Fruit fly (Drosophila melanogaster) whole organism, adult: ENCODE results near the gene CG44838.

Experiments used
- Clk ChIP-seq: fragments of 200-800 bp; sonication (Bioruptor generic); optimal IDR thresholded peaks from 2 replicates; lab custom pipeline; 2017; ENCODE audit warnings: missing biosample characterization, missing genetic modification characterization
- cic ChIP-seq: fragments of 200-800 bp; sonication (Bioruptor generic); optimal IDR thresholded peaks from 2 replicates; lab custom pipeline; 2017; ENCODE audit warnings: missing biosample characterization, mild to moderate bottlenecking, missing genetic modification characterization, moderate library complexity
- kay ChIP-seq: fragments of 200-800 bp; sonication (Bioruptor generic); peaks from one replicate; lab custom pipeline; 2016; ENCODE audit warnings: missing biosample characterization, missing genetic modification characterization, borderline replicate concordance
- toe ChIP-seq: fragments of 200-800 bp; sonication (Bioruptor generic); optimal IDR thresholded peaks from 2 replicates; lab custom pipeline; 2016; ENCODE audit warnings: missing biosample characterization, missing genetic modification characterization

DNA sequence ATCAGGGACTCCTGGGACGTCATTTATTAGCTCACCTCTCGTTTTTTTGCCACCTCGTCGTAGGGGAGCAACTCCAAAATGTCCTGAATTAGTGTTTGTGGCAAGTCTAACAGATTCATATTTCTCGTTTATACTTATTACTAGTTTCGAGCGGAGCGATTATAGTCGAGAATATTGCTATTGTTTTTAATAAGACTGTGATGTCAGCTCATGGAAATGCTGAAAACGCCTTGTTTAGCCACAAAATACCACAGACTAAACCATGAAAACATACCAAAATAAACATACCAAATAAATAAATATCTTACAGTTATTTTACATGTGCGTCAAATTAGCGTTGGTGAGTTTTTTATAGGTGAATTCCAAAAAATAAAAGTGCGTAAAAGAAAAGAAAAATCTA lies 26.7 kb downstream of the CG44838 start, which contains the start of gene pall:
- no peak for TF ChIP-seq Clk (GFP tag; lab: Kevin White, UChicago)
- no peak for TF ChIP-seq toe (GFP tag; lab: Kevin White, UChicago)
- no peak for TF ChIP-seq kay (GFP tag; lab: Kevin White, UChicago)
- TF ChIP-seq cic: no peak
